Fruit fly (Drosophila melanogaster): ENCODE results near the gene Sec24CD.
A peak's percentile ranks its signal among the peaks of the same experiment; 100 is the strongest.

The Sec24CD gene

DNA sequence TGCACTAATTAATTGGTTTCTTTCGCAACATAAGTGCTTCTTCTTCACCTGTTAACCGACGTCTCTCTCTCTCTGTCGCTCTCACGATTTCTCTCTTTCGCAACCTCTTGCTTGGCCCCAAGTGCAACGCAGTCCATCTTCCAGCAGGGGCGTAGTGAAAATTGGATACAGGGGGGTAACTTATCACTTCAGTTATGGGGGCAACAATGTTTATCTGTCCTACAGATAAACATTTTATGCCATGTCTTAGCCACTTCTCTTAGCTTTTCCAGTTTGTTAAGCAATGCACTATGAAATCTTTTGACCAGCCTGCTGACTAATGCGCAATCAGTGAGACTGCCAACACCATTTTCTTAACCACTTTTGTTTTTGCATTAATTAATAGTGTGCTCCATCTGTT is 9.3 kb downstream of the Sec24CD start:
- peak; percentile 35 for TF ChIP-seq CG17801 (GFP tag; optimal IDR thresholded peaks at IDR 0.05; ENCODE audit: partially characterized antibody)

DNA sequence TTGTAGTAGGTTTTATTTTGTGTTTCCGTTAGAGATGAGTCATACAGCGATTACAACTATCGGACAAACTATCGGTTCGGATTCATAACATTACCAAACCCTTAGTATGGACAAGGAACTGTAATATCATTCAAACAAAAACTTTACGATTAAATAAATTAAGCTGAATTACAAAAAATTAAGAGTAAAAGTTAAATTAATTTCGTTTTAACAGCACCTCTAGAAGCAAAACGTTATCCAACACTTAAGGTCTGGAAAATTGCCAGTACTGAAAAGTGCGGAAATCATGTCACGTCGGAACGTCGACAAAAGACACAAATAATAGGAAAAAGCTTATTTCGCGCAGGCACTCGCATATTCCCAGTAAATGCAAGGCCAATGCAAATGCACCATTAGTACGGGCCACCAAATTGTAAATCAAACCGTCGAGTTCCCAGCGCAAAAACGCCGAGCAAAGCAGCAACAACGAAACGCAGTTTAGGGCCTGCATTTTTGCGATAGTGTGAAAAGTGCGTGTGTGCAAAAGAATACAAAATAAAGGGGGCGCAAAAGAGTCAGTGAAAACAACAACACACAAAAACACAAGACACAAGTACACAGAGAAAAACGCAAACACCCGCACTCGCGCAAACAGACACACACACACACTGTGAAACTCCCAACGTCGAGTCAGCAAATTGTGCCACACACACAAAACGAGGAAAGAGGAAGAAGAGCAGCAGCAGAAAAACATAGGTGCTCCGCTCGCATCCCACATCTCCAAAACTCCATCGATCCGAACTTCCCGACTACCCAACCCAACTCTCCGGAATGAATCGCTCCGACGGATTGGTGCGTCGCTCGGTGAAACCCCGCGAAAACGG is 10.2 kb downstream of the Sec24CD start, which contains the start of the genes CG15387 and sau:
Gene CG15387 (minus strand): TSS at position 36 of the 863 bp plus-strand sequence.
Gene sau (plus strand): TSS at position 84 of the 863 bp plus-strand sequence.
- TF ChIP-seq CG17801 (GFP tag; optimal IDR thresholded peaks at IDR 0.05; ENCODE audit: partially characterized antibody) = peak; percentile 86

DNA sequence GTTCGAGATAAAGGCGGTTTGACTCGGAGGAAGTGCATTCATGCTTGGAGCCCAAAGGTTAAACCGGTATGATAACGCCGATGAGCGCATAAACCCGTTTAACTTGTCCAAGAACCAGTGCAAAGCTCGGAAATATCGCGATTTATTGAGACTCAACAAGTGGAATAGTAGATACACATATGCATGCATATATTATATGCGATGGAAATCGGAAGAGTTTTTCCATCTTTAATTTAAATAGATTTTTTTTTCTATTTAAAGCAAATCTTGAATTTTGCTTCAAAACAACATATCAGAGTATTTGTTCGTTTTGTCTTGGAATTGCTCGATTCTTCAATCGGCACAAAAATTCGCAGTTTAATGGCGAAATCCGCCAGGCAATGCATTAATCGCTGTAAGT is 14.3 kb downstream of the Sec24CD start:
- no peak for TF ChIP-seq CG17801 (GFP tag; optimal IDR thresholded peaks at IDR 0.05; ENCODE audit: partially characterized antibody)

DNA sequence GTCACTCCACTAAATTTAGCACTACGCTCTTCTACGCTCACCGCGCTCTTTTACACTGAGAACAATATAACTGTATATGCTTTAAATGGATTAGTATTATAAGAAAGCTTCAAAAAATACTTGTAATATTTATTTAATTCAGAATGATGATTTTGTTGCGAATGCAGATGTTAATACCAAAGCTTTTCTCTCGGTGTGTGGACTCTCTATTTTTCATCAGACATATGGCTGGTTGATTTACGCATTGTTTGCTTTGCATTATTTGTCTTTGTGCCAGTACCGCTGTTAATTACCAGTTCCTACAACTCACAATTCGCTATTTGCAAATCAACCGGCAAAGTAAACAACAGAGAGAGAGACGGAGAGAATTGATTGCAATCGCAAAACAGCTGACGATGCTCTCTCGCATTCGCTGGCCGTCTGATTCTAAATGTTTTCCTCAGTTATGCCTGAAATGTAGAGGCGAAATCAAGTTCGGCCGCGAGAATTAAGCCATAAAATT is 14.9 kb downstream of the Sec24CD start:
- peak; percentile 99 for TF ChIP-seq CG17801 (GFP tag; optimal IDR thresholded peaks at IDR 0.05; ENCODE audit: partially characterized antibody)

DNA sequence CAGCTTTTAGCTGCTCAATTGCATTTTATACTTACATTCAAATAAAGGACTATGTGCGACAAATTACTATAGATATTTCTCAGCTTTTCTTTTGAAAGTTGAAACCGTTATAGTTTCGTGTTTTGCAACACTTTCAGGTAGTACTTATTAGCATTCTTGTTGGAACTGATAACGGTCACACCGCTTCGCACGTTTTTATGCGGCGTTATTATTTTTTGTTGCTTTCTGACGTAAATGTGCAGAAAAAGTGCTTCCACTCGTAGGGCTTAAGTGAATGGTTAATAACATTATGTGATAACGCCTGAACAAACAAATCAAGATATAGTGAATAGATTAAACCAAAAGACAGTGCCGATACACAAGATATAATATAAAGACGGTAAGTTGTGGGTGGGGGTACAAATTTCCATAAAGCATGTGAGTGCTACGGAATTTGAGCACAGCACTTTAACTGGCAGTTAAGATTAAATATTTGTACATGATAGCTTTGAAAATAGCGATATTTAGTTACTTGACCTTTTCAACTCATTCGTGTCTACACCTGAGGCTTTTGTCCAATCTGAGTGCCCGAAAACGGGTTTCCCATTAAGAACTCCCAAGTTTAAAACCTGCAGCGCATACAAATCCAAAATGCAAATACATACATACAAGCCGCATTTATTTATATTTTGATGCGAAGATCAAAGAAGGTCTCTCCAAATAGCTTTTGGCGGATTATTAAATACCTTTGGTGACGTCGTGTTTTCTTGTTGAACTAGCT is 15.9 kb downstream of the Sec24CD start, which contains the start of gene papi:
Gene papi (plus strand): TSS at position 176 of the 760 bp plus-strand sequence.
- no peak for TF ChIP-seq CG17801 (GFP tag; optimal IDR thresholded peaks at IDR 0.05; ENCODE audit: partially characterized antibody)

DNA sequence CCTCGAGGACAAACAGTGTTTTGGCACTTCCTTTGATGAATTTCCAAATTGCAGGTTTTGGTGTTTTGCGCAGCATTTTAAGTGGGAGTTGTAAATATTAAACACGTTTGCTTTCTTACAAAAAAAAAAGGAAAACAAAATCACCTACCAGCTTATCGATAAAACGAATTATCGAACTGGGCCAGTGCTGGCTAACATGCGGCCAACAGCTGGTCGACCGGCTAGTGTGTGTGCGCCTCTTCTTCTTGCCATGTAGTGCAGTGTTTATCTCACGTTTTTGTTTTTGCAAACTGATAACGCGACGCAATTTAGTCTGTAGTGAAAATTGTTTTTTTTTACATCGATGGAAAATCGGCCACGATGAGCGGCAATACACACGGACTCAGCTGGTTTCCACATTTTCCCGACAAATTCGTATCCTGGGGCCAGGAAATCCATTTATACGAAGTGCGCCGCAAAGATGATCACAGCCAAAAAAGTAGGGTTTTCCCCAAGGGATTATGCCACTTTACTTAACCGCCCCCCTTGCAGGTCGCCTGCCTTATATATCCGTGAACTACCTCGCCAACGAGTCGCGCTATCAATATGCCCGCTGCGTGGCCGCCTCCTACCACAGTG is 19.5 kb downstream of the Sec24CD start, which contains the start of the genes CG15386, CG42371 and mio:
Gene CG15386 (minus strand): TSS at position 180 of the 618 bp plus-strand sequence.
Gene CG42371 (minus strand): TSS at position 180 of the 618 bp plus-strand sequence.
Gene mio (plus strand): TSS at position 224 of the 618 bp plus-strand sequence.
- TF ChIP-seq CG17801 (GFP tag; optimal IDR thresholded peaks at IDR 0.05; ENCODE audit: partially characterized antibody) = peak; percentile 60

DNA sequence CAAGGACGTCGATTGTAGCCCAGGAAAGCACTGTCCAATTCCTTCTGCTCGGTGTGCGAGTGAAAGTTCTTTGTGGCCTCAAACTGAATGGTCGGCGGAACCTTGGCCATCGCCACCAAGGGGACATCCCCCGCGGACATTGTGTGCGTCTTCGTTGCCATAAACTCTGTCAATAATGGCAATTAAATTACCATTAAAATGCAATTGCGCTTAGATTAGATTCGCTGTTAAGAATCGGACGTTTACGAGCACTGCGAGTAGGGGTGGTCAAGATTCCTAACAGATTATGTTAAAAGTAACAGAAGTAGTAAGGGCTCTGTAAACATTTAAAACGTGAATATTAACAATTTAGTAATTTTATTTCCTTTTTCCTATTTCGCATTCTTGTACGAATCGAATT is 20.6 kb downstream of the Sec24CD start, which contains the start of gene daed:
Gene daed (minus strand): TSS at position 247 of the 400 bp plus-strand sequence.
- TF ChIP-seq CG17801 (GFP tag; optimal IDR thresholded peaks at IDR 0.05; ENCODE audit: partially characterized antibody) = no peak

DNA sequence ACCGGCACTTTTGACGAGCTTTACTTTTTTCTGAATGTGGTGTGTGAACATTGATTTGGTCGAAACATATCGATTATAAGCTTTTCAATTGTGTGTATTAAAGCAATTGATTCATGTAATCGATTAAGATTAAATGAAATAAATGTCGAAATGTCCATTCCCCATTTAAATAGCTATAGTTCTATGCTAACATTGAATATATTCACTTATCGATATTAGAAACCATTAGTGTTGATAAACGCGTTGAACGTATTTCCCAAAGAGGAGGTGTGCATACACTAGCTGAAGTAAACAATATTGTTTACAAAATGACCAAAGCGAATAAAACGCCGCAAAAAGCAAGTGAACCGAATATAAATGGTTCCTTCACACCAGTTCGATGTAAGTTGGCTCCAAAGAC is 22.6 kb downstream of the Sec24CD start, which contains the start of the genes Uch and CG34174:
Gene Uch (minus strand): TSS at position 208 of the 400 bp plus-strand sequence.
Gene CG34174 (plus strand): TSS at position 263 of the 400 bp plus-strand sequence.
- TF ChIP-seq CG17801 (GFP tag; optimal IDR thresholded peaks at IDR 0.05; ENCODE audit: partially characterized antibody) = peak; percentile 43

DNA sequence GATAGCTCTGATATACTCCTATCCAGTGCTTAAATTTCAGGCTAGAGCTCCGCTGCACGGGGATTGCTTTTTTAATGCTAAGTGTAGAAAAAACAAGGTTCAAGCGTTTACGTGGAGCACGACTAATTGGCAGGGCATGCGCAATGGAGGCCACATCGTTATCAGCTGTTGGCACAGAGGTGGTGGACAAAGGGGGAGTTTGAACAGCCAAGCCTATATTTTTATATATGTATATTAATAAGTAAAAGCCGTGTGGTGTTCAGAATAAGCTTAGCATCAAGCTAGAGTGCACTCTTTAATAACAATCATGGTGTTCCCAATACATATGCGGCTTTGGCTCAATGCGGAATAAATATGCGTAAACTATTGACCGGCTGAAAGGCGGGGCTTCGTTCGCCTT is 24.2 kb downstream of the Sec24CD start, which contains the start of gene CG15385:
Gene CG15385 (minus strand): TSS at position 94 of the 400 bp plus-strand sequence.
- no peak for TF ChIP-seq CG17801 (GFP tag; optimal IDR thresholded peaks at IDR 0.05; ENCODE audit: partially characterized antibody)

DNA sequence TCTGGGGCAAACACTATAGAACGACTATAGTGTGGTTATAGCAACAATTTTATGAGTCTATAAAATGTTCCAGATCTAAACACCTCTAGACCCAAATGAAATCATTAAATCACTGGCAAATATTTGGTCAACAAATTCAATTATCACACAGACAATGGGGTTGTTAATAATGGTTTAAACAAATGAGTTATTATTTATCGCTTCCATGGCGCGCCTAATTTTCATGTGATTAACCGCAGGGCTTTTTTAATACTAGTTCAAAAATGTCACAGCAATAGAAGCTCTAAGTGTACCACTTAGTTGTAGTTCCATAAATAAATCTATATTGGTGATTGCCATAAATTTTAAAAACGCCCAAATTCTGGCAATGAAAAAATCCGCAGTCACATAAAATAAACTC is 27.6 kb downstream of the Sec24CD start, which contains the start of gene CG33124:
Gene CG33124 (minus strand): TSS at position 101 of the 400 bp plus-strand sequence.
- TF ChIP-seq CG17801 (GFP tag; optimal IDR thresholded peaks at IDR 0.05; ENCODE audit: partially characterized antibody) = no peak

DNA sequence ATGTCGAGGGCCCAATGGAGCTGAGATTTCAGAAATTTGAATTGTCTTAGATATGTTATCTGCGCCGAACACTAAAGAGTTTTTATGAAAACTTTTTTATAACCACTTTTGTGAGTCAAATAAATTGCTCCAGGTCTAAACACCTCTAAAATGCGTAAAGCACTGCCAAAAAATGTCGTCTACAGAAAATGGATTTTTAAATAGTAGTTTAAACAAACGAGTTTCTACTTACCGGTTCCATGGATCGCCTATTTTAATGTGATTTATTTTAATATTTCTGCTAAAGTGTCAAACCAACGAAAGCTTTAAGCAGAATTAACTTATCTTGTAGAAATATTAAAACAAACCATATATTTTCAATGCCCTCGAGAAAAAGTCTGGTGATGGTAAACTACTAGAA is 30.6 kb downstream of the Sec24CD start, which contains the start of gene CG31668:
Gene CG31668 (minus strand): TSS at position 101 of the 400 bp plus-strand sequence.
- no peak for TF ChIP-seq CG17801 (GFP tag; optimal IDR thresholded peaks at IDR 0.05; ENCODE audit: partially characterized antibody)

DNA sequence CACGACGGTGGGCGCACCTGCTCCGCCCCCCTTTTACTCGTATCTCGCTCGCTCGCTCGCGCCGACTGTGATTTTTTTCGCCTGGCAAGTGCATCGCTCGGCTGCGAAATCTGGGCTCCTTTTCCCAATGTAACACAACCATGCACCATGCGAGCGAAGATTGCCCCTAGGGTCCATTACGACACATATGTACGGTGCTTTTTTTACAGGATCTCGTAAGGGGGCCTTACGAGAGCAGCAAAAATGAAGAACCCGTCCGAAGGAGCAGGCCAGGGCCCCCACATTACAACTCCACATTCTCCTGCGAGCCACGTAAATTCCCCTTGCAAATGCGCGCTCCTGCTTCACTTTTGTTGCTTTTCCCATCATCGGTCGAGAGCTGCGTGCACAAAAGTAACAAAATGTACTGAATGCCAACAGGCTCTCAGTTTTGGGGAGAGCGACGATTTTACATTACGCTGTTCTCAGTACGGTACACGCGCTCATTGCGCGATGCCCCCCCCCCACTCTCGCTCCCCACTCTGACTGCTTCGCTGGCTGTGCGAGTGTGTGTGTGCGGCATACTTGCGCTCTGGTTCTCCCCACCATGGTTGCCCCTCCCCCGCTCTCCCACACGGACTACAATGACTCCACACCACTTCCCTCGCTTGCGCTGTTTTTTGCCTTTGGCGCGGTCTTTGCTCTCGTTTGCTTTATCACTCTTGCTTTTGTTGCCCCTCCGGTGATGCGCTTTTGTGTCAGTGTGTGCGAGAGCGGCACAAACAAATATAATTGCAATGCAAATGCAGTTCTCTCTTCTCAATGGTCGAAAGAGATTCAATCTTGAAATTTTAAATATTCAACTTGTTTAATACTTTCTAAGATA is 33.6 kb downstream of the Sec24CD start:
- peak; percentile 57 for TF ChIP-seq CG17801 (GFP tag; optimal IDR thresholded peaks at IDR 0.05; ENCODE audit: partially characterized antibody)
